Worm (Caenorhabditis elegans): ENCODE measurements around the gene ckb-3.

Gene ckb-3

DNA sequence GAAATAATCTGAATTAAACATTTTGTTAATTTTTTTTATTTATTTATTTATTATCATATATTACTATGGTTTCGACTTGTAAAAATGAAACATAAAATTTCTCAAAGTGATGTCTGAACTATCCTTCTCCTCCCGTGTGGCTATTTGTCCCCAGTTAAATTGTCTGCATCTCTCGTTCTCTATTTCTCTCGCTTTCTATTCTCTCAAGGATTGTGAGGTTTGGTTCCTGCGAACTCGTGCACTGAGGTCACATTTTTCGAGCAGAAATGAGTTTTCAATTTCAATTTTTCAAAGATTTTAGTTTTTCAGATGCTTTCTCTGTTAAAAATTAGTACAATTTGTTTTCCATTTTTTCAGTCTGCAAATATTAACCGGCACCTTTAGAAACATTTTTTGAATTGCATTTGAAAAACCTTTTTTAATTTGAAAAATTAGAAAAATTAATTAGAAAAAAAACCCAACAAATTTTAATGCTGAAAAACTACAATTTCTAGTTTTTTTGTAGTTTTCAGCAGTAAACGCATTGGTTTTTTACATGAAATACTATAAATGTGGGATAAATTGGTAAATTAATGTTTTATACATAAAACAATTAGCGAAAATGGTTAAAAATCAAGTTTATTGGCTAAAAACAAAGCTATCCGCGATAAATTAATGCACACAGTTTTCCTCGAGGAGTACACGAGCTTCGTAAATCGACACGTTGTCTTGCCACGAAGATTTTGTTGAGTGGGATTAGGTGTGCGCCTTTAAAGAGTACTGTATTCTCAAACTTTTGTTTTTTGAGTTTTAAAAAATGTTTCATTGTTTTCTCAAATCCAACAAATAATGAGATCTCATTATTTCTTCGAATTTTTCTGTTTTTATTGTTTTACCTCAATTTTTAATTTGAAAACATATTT, 41.7 kb downstream of the ckb-3 start (continued):
- no peak for TF ChIP-seq egl-13 (tag; optimal IDR thresholded peaks at IDR 0.05)
- no peak for TF ChIP-seq C34B4.2 (tag; optimal IDR thresholded peaks at IDR 0.05)
- TF ChIP-seq zip-4 (GFP tag; optimal IDR thresholded peaks at IDR 0.05): no peak
- TF ChIP-seq C16A3.4 (tag; optimal IDR thresholded peaks at IDR 0.05): peak; percentile 27
- TF ChIP-seq efl-3 (GFP tag; optimal IDR thresholded peaks at IDR 0.05): no peak
- no peak for TF ChIP-seq isw-1 (GFP tag; IDR thresholded peaks at IDR 0.05)
- no peak for TF ChIP-seq ama-1 (optimal IDR thresholded peaks at IDR 0.05)
- TF ChIP-seq jun-1 (tag; optimal IDR thresholded peaks at IDR 0.05): no peak
- TF ChIP-seq pag-3 (tag; optimal IDR thresholded peaks at IDR 0.05; ENCODE audit: borderline replicate concordance, insufficient read depth): no peak
- TF ChIP-seq lir-3 (tag; optimal IDR thresholded peaks at IDR 0.05; ENCODE audit: poor library complexity): peak; percentile 5
- TF ChIP-seq ceh-90 (tag; optimal IDR thresholded peaks at IDR 0.05): no peak
- TF ChIP-seq fkh-4 (tag; optimal IDR thresholded peaks at IDR 0.05; ENCODE audit: borderline replicate concordance): no peak
- peak; percentile 2 to 35 (median 28) for TF ChIP-seq ceh-82 (tag; optimal IDR thresholded peaks at IDR 0.05)
- TF ChIP-seq blmp-1 (tag; optimal IDR thresholded peaks at IDR 0.05): peak; percentile 19
- TF ChIP-seq ztf-11 (tag; optimal IDR thresholded peaks at IDR 0.05): no peak
- TF ChIP-seq nhr-47 (tag; optimal IDR thresholded peaks at IDR 0.05): peak; percentile 60
- TF ChIP-seq nhr-19 (GFP tag; conservative IDR thresholded peaks at IDR 0.05): peak; percentile 48
- TF ChIP-seq vab-15 (tag; optimal IDR thresholded peaks at IDR 0.05): no peak
- TF ChIP-seq unc-62 (GFP tag; optimal IDR thresholded peaks at IDR 0.05): no peak
- TF ChIP-seq xbp-1 (tag; optimal IDR thresholded peaks at IDR 0.05): peak; percentile 29
- TF ChIP-seq sup-37 (GFP tag; optimal IDR thresholded peaks at IDR 0.05): no peak
- TF ChIP-seq snu-23 (GFP tag; optimal IDR thresholded peaks at IDR 0.05): peak; percentile 78
- TF ChIP-seq ces-1 (GFP tag; optimal IDR thresholded peaks at IDR 0.05): no peak
- no peak for TF ChIP-seq grh-1 (GFP tag; IDR thresholded peaks at IDR 0.05)
- no peak for TF ChIP-seq mab-9 (GFP tag; IDR thresholded peaks at IDR 0.05)
- TF ChIP-seq C04F5.9 (tag; optimal IDR thresholded peaks at IDR 0.05): no peak
- TF ChIP-seq lsy-2 (tag; optimal IDR thresholded peaks at IDR 0.05): peak; percentile 27 to 52
- peak; percentile 64 for TF ChIP-seq dsc-1 (tag; optimal IDR thresholded peaks at IDR 0.05)
- TF ChIP-seq hlh-17 (GFP tag; optimal IDR thresholded peaks at IDR 0.05; ENCODE audit: borderline replicate concordance): no peak
- no peak for TF ChIP-seq unc-98 (GFP tag; IDR thresholded peaks at IDR 0.05)
- TF ChIP-seq ceh-8 (GFP tag; optimal IDR thresholded peaks at IDR 0.05): no peak
- peak; percentile 19 for TF ChIP-seq F16B12.6 (tag; optimal IDR thresholded peaks at IDR 0.05)
- TF ChIP-seq efl-1 (optimal IDR thresholded peaks at IDR 0.05): peak; percentile 26 to 33
- peak in 1 of 2 experiments; percentile 28 for TF ChIP-seq efl-1 (GFP tag; optimal IDR thresholded peaks at IDR 0.05 in 1 of 2)
- no peak for TF ChIP-seq fos-1 (tag; optimal IDR thresholded peaks at IDR 0.05)
- peak; percentile 48 for TF ChIP-seq rnt-1 (tag; optimal IDR thresholded peaks at IDR 0.05)

DNA sequence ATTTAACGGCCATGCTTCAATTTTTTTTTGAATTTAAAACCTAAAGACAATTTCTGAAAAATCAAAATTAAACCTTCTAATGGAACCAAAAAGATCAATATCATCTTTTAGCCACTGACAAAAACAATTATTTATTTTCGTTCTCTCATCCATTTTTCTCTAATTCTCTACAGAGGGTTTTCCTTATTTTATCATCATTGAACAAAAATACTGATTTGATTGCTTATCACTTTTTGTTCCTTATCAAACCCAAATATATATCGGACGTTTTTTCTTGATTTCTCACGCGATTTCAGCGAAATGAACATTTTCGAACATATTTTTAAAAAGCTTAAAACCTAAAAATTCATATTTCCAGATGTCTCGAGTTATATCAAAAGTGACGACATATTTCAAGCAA, 42.4 kb downstream of the ckb-3 start, which contains the start of gene mpc-1:
Gene mpc-1 (plus strand): TSS at position 359 of the 400 bp plus-strand sequence.
- TF ChIP-seq elt-2 (tag; optimal IDR thresholded peaks at IDR 0.05): peak; percentile 86
- peak; percentile 53 for TF ChIP-seq nhr-71 (tag; optimal IDR thresholded peaks at IDR 0.05)
- TF ChIP-seq nhr-20 (tag; optimal IDR thresholded peaks at IDR 0.05): peak; percentile 1
- TF ChIP-seq grh-1 (GFP tag; IDR thresholded peaks at IDR 0.05): no peak
- TF ChIP-seq snpc-4 (tag; optimal IDR thresholded peaks at IDR 0.05): no peak
- TF ChIP-seq ceh-82 (tag; optimal IDR thresholded peaks at IDR 0.05): no peak
- no peak for TF ChIP-seq sox-4 (tag; optimal IDR thresholded peaks at IDR 0.05)
- TF ChIP-seq C16A3.4 (tag; optimal IDR thresholded peaks at IDR 0.05): no peak
- no peak for TF ChIP-seq ceh-8 (GFP tag; optimal IDR thresholded peaks at IDR 0.05)
- peak; percentile 25 for TF ChIP-seq skn-1 (tag; optimal IDR thresholded peaks at IDR 0.05)
- peak; percentile 53 for TF ChIP-seq pqm-1 (tag; optimal IDR thresholded peaks at IDR 0.05)
- peak in 1 of 2 experiments; percentile 24 for TF ChIP-seq lin-35 (GFP tag; optimal IDR thresholded peaks at IDR 0.05)
- TF ChIP-seq nhr-85 (tag): peak; percentile 72
- TF ChIP-seq unc-62 (GFP tag; optimal IDR thresholded peaks at IDR 0.05): no peak
- TF ChIP-seq isw-1 (GFP tag; IDR thresholded peaks at IDR 0.05): no peak
- TF ChIP-seq blmp-1 (tag; optimal IDR thresholded peaks at IDR 0.05): peak; percentile 44
- peak; percentile 1 to 29 for TF ChIP-seq lsy-2 (tag; optimal IDR thresholded peaks at IDR 0.05)
- TF ChIP-seq lin-14 (GFP tag; optimal IDR thresholded peaks at IDR 0.05): peak; percentile 54
- 0 out of 2 replicates have a peak, but pooled peaks have one; percentile 8 for TF ChIP-seq nhr-19 (GFP tag; conservative IDR thresholded peaks at IDR 0.05)
- TF ChIP-seq nhr-84 (tag; optimal IDR thresholded peaks at IDR 0.05): no peak
- TF ChIP-seq tbx-2 (tag; optimal IDR thresholded peaks at IDR 0.05): no peak
- no peak for TF ChIP-seq mdl-1 (tag; optimal IDR thresholded peaks at IDR 0.05)
- TF ChIP-seq zip-4 (GFP tag; optimal IDR thresholded peaks at IDR 0.05): no peak
- TF ChIP-seq dsc-1 (tag; optimal IDR thresholded peaks at IDR 0.05): no peak
- TF ChIP-seq fos-1 (tag; optimal IDR thresholded peaks at IDR 0.05): no peak
- peak; percentile 18 for TF ChIP-seq snu-23 (GFP tag; optimal IDR thresholded peaks at IDR 0.05)

All from whole organism, L1 larva.